Fruit fly (Drosophila melanogaster): ENCODE data around the gene CG1077.

DNA sequence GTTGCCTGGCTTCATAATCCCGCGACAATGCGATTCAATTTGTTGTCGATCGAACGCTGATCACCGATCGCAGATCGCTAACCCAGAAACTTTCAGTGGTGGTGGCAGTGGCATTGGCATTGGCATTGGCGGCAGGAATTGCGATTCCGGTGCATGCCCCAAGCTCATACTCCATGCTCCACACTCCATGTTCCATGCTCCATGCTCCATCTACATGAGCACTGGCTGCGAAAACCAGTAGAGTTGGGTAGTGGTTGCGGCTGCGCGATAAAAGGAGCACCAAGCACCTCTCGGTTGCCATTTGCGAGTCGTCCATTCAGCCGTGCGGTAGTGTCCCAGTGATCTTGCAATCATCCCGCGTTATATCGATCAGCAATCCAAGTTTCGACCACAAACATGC, 6.0 kb downstream of the CG1077 start, which contains the start of gene Osi1:
- TF ChIP-seq CG2199 (GFP tag; IDR thresholded peaks at IDR 0.05): no peak
- TF ChIP-seq CG4617 (GFP tag; optimal IDR thresholded peaks at IDR 0.05; ENCODE audit: borderline replicate concordance): no peak

Data from whole organism, embryonic.